Worm (Caenorhabditis elegans): ENCODE measurements around the gene hsp-25.

Gene hsp-25

DNA sequence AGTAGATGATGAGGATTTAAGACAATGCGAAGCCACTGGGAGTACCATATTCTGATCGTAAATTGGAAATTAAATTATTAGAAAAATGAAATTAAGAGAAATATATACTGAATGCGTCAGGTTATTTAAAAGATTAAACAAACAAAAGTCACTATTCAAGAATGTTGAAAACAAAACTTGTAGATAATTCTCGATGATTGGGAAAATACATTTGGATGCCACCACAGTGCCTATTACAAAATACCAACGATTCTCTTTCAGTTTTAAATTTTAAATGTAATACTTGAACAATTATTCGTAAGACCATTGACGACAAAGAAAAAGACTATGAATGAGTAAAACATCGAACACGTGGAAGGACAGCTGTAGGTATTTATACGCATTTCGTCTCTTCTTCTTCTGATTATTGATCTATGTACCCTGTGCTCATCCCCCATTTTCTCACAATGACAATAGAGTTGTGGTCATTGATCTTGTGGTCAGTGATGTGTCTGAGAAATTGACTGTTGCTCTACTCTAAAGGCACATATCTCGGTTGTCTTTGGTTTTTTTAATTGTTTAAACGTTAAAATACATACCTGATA is 19.5 kb downstream of the hsp-25 start, which contains the start of gene C09B8.4:
Gene C09B8.4, minus strand, starts transcription at position 51 of the 584 bp plus-strand sequence.
- peak in 1 of 2 experiments; percentile 26 for TF ChIP-seq lsy-2 (tag; optimal IDR thresholded peaks at IDR 0.05)
- TF ChIP-seq sem-4 (tag; optimal IDR thresholded peaks at IDR 0.05) = no peak
- TF ChIP-seq lin-39 (tag; optimal IDR thresholded peaks at IDR 0.05) = no peak
- peak; percentile 65 for TF ChIP-seq F13H6.1 (tag; optimal IDR thresholded peaks at IDR 0.05)
- TF ChIP-seq elt-1 (tag; optimal IDR thresholded peaks at IDR 0.05) = no peak
- TF ChIP-seq nhr-12 (tag; optimal IDR thresholded peaks at IDR 0.05) = no peak
- no peak for TF ChIP-seq unc-39 (tag; optimal IDR thresholded peaks at IDR 0.05)
- TF ChIP-seq nhr-6 (tag; optimal IDR thresholded peaks at IDR 0.05) = no peak
- TF ChIP-seq aly-2 (tag; optimal IDR thresholded peaks at IDR 0.05) = no peak
- no peak for TF ChIP-seq dmd-4 (tag; optimal IDR thresholded peaks at IDR 0.05)
- no peak for TF ChIP-seq ceh-82 (tag; optimal IDR thresholded peaks at IDR 0.05)
- TF ChIP-seq mbf-1 (tag; optimal IDR thresholded peaks at IDR 0.05) = no peak
- TF ChIP-seq unc-62 (GFP tag; optimal IDR thresholded peaks at IDR 0.05) = no peak
- no peak for TF ChIP-seq mdl-1 (tag; optimal IDR thresholded peaks at IDR 0.05)
- no peak for TF ChIP-seq ZK546.5 (tag; optimal IDR thresholded peaks at IDR 0.05)
- no peak for TF ChIP-seq gmeb-1 (tag; optimal IDR thresholded peaks at IDR 0.05)
- TF ChIP-seq snpc-4 (tag; optimal IDR thresholded peaks at IDR 0.05) = no peak
- no peak for TF ChIP-seq ama-1 (optimal IDR thresholded peaks at IDR 0.05)
- peak; percentile 61 for TF ChIP-seq nhr-129 (tag; optimal IDR thresholded peaks at IDR 0.05)
- TF ChIP-seq mab-5 (tag; optimal IDR thresholded peaks at IDR 0.05) = no peak
- peak; percentile 71 for TF ChIP-seq sma-9 (GFP tag; optimal IDR thresholded peaks at IDR 0.05)
- TF ChIP-seq sma-9 (tag; optimal IDR thresholded peaks at IDR 0.05) = no peak
- no peak for TF ChIP-seq nhr-21 (tag; optimal IDR thresholded peaks at IDR 0.05)
- TF ChIP-seq nhr-10 (tag; optimal IDR thresholded peaks at IDR 0.05) = no peak
- no peak for TF ChIP-seq unc-55 (GFP tag; optimal IDR thresholded peaks at IDR 0.05)
- no peak for TF ChIP-seq C34F6.9 (tag; optimal IDR thresholded peaks at IDR 0.05)
- TF ChIP-seq fos-1 (tag; optimal IDR thresholded peaks at IDR 0.05) = no peak
- TF ChIP-seq lin-11 (tag; optimal IDR thresholded peaks at IDR 0.05) = no peak
- no peak for TF ChIP-seq zag-1 (tag; optimal IDR thresholded peaks at IDR 0.05)
- TF ChIP-seq nhr-237 (tag; optimal IDR thresholded peaks at IDR 0.05) = no peak
- TF ChIP-seq ceh-16 (tag; optimal IDR thresholded peaks at IDR 0.05) = no peak
- no peak for TF ChIP-seq nhr-25 (tag; optimal IDR thresholded peaks at IDR 0.05)
- no peak for TF ChIP-seq alr-1 (tag; optimal IDR thresholded peaks at IDR 0.05)
- no peak for TF ChIP-seq Y55F3AM.14 (GFP tag; optimal IDR thresholded peaks at IDR 0.05)
- peak; percentile 13 for TF ChIP-seq crh-2 (tag; optimal IDR thresholded peaks at IDR 0.05)
- TF ChIP-seq nhr-77 (tag; optimal IDR thresholded peaks at IDR 0.05) = no peak
- no peak for TF ChIP-seq egl-27 (tag; optimal IDR thresholded peaks at IDR 0.05)
- no peak for TF ChIP-seq ztf-1 (GFP tag; conservative IDR thresholded peaks at IDR 0.05)
- TF ChIP-seq skn-1 (tag; optimal IDR thresholded peaks at IDR 0.05) = no peak
- TF ChIP-seq peb-1 (tag; optimal IDR thresholded peaks at IDR 0.05) = no peak

DNA sequence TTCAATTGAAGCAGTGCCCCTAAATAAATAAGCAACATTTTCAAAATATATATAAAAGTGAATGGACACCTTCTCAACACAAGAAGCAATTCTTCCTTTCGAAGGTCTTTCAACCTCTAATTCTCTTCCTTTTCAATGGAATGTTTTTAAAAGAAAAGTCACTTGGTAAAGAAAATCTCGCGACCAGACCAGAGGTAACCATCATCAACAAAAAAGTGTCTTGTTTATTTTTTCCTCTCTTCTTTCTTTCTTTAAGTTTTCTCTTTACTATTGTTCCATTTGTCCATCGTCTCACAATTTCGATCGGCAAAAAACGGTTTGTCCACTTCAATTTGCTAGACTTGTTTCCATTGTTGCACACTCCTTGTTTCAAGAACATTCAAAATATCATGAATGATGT is 24.3 kb downstream of the hsp-25 start, which contains the start of gene C09B8.8:
Gene C09B8.8, plus strand, starts transcription at position 397 of the 400 bp plus-strand sequence.
- peak; percentile 35 for TF ChIP-seq nhr-25 (tag; optimal IDR thresholded peaks at IDR 0.05)
- no peak for TF ChIP-seq snpc-4 (tag; optimal IDR thresholded peaks at IDR 0.05)

DNA sequence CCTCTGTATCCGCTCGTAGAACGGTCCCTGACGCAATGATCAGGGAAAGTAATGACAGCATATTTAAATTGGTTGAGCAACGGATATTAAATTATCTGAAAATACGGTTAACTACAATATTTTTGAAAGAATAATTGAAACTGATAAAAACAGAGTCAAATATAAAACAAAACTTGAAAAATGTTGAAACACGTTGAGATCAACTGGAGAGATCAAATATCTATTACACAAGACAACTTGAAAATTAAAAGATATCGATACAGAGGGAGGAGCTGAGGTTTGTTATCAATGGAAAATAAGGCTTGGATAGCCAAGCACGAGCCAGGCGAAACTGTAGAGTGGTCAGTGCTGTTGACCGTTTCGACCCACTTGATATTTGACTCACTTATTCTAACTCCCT is 28.9 kb downstream of the hsp-25 start, which contains the start of gene C09B8.3:
Gene C09B8.3, minus strand, starts transcription at position 101 of the 400 bp plus-strand sequence.
- TF ChIP-seq sma-3 (GFP tag; optimal IDR thresholded peaks at IDR 0.05) = no peak
- no peak for TF ChIP-seq sem-4 (tag; optimal IDR thresholded peaks at IDR 0.05)
- TF ChIP-seq nhr-21 (tag; optimal IDR thresholded peaks at IDR 0.05) = no peak
- TF ChIP-seq R02D3.7 (tag; optimal IDR thresholded peaks at IDR 0.05) = no peak
- no peak for TF ChIP-seq peb-1 (tag; optimal IDR thresholded peaks at IDR 0.05)
- TF ChIP-seq mab-5 (tag; optimal IDR thresholded peaks at IDR 0.05) = no peak
- no peak for TF ChIP-seq snpc-4 (tag; optimal IDR thresholded peaks at IDR 0.05)
- no peak for TF ChIP-seq ama-1 (optimal IDR thresholded peaks at IDR 0.05)
- no peak for TF ChIP-seq zag-1 (tag; optimal IDR thresholded peaks at IDR 0.05)
- TF ChIP-seq elt-3 (tag; optimal IDR thresholded peaks at IDR 0.05) = no peak
- TF ChIP-seq C34F6.9 (tag; optimal IDR thresholded peaks at IDR 0.05) = no peak
- no peak for TF ChIP-seq elt-1 (tag; optimal IDR thresholded peaks at IDR 0.05)
- no peak for TF ChIP-seq skn-1 (tag; optimal IDR thresholded peaks at IDR 0.05)
- TF ChIP-seq nhr-25 (tag; optimal IDR thresholded peaks at IDR 0.05) = no peak
- TF ChIP-seq lin-39 (tag; optimal IDR thresholded peaks at IDR 0.05) = no peak
- no peak for TF ChIP-seq unc-55 (GFP tag; optimal IDR thresholded peaks at IDR 0.05)
- TF ChIP-seq alr-1 (tag; optimal IDR thresholded peaks at IDR 0.05) = no peak
